Worm (Caenorhabditis elegans): ENCODE results near the gene pfas-1.

The pfas-1 gene

DNA sequence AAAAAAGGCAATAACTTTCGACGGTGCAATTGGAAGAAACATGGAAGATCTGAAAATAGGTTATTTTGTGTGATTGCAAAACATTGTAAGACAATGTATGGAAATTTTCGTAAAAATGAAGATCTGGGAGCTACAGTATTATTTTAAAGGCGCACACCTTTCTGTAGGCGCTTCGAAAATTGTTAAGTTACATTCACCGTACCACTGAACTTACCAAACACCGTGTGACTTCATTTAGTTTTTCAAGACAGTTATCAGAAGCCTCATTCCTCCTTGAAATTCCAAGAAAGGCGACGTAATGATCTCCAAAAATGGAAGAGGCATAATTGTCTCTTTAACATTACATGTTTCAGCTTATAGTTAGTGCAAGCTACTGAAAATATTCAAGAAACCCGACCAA lies 10.8 kb upstream of the pfas-1 start (continued):
- TF ChIP-seq somi-1 (GFP tag; optimal IDR thresholded peaks at IDR 0.05) (no peak), F49E8.2 (tag; optimal IDR thresholded peaks at IDR 0.05; ENCODE audit: insufficient read depth) (no peak), egrh-3 (GFP tag; IDR thresholded peaks at IDR 0.05) (no peak), hrde-1 (tag; optimal IDR thresholded peaks at IDR 0.05; ENCODE audit: borderline replicate concordance) (no peak), B0261.1 (tag; optimal IDR thresholded peaks at IDR 0.05) (no peak), bed-1 (GFP tag; IDR thresholded peaks at IDR 0.05) (no peak), die-1 (tag; optimal IDR thresholded peaks at IDR 0.05) (no peak), Y79H2A.3 (GFP tag; conservative IDR thresholded peaks at IDR 0.05) (no peak), Y67H2A.10 (GFP tag; conservative IDR thresholded peaks at IDR 0.05) (no peak), tbx-9 (tag; optimal IDR thresholded peaks at IDR 0.05; ENCODE audit: borderline replicate concordance) (no peak), nfya-1 (tag; optimal IDR thresholded peaks at IDR 0.05; ENCODE audit: borderline replicate concordance, insufficient read depth) (no peak), B0035.1 (tag; optimal IDR thresholded peaks at IDR 0.05) (no peak), Y56A3A.18 (GFP tag; IDR thresholded peaks at IDR 0.05) (no peak), nhr-27 (tag; optimal IDR thresholded peaks at IDR 0.05) (no peak), ceh-91 (GFP tag; IDR thresholded peaks at IDR 0.05) (no peak), F57A8.1 (GFP tag; optimal IDR thresholded peaks at IDR 0.05) (no peak), him-1 (tag; optimal IDR thresholded peaks at IDR 0.05) (no peak), egl-18 (GFP tag; IDR thresholded peaks at IDR 0.05) (0 out of 2 replicates have a peak, but pooled peaks have one; percentile 28), ceh-79 (tag; optimal IDR thresholded peaks at IDR 0.05) (no peak), hsf-1 (GFP tag; IDR thresholded peaks at IDR 0.05) (no peak), repo-1 (tag; optimal IDR thresholded peaks at IDR 0.05) (peak; percentile 57), tlf-1 (GFP tag; optimal IDR thresholded peaks at IDR 0.05) (no peak), unc-130 (GFP tag; optimal IDR thresholded peaks at IDR 0.05) (no peak), aptf-2 (GFP tag; conservative IDR thresholded peaks at IDR 0.05) (no peak), athp-1 (tag; optimal IDR thresholded peaks at IDR 0.05) (peak; percentile 13), snpc-4 (GFP tag; optimal IDR thresholded peaks at IDR 0.05) (no peak), snpc-4 (tag; optimal IDR thresholded peaks at IDR 0.05) (no peak), Y53G8AR.9 (GFP tag; conservative IDR thresholded peaks at IDR 0.05) (0 out of 2 replicates have a peak, but pooled peaks have one; percentile 61), cebp-2 (GFP tag; IDR thresholded peaks at IDR 0.05) (no peak), dpff-1 (tag; optimal IDR thresholded peaks at IDR 0.05) (no peak)

DNA sequence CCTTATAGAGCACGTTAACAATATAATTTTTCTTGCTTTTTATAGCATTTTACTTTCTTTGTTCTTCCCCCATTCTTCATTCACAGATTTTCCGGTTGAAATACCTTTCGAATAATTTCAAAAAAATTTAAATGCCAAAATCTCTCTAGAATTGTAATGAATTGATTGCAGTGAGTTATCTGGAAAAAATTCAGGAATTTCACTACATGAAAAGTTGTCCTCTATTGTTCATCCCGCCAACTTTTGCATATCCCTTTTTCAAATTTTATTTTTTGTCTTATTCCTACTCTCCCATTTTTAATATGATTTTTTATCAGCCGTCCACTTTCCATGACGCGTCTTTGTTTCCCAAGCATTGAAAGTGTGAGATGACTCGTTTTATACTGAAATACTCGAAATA lies 10.3 kb upstream of the pfas-1 start:
- TF ChIP-seq ztf-25 (GFP tag; IDR thresholded peaks at IDR 0.05) (no peak), athp-1 (tag; optimal IDR thresholded peaks at IDR 0.05) (peak; percentile 17), bed-1 (GFP tag; IDR thresholded peaks at IDR 0.05) (0 out of 2 replicates have a peak, but pooled peaks have one; percentile 4), madf-6 (GFP tag; IDR thresholded peaks at IDR 0.05) (no peak), Y53G8AR.9 (GFP tag; conservative IDR thresholded peaks at IDR 0.05) (peak; percentile 73; the same call in 1 of the 2 replicates), madf-3 (GFP tag; IDR thresholded peaks at IDR 0.05) (0 out of 2 replicates have a peak, but pooled peaks have one; percentile 65), Y79H2A.3 (GFP tag; conservative IDR thresholded peaks at IDR 0.05) (0 out of 2 replicates have a peak, but pooled peaks have one; percentile 34), cebp-1 (GFP tag; IDR thresholded peaks at IDR 0.05) (0 out of 2 replicates have a peak, but pooled peaks have one; percentile 16), cebp-1 (tag; optimal IDR thresholded peaks at IDR 0.05) (peak; percentile 39), F22D6.2 (tag; optimal IDR thresholded peaks at IDR 0.05) (no peak)
